Worm (Caenorhabditis elegans) whole organism, late embryonic: ENCODE data around the gene sup-36.

Experiments
- K02D7.2 ChIP-seq: sonication (generic microtip); optimal IDR thresholded peaks from 2 replicates; lab custom pipeline; 2017; ENCODE audit warnings: mild to moderate bottlenecking, missing genetic modification characterization, missing compliant biosample characterization
- K09A11.1 ChIP-seq: sonication (generic microtip); optimal IDR thresholded peaks from 2 replicates; lab custom pipeline; 2017; ENCODE audit warnings: antibody characterized with exemption, mild to moderate bottlenecking, missing genetic modification characterization, missing compliant biosample characterization; ENCODE audit not compliant: insufficient read depth
- ahr-1 ChIP-seq: sonication (generic microtip); optimal IDR thresholded peaks from 2 replicates; lab custom pipeline; 2016; ENCODE audit warnings: missing genetic modification characterization, missing compliant biosample characterization
- ama-1 ChIP-seq: fragments of 150-350 bp; optimal IDR thresholded peaks from 2 replicates; lab custom pipeline; 2014
- ceh-24 ChIP-seq: sonication (generic microtip); optimal IDR thresholded peaks from 2 replicates; lab custom pipeline; 2016; ENCODE audit warnings: mild to moderate bottlenecking, missing genetic modification characterization, missing compliant biosample characterization
- dmd-4 ChIP-seq: sonication (generic microtip); optimal IDR thresholded peaks from 2 replicates; lab custom pipeline; 2016; ENCODE audit warnings: borderline replicate concordance, missing genetic modification characterization, missing compliant biosample characterization
- elt-4 ChIP-seq: sonication (generic microtip); optimal IDR thresholded peaks from 2 replicates; lab custom pipeline; 2016; ENCODE audit warnings: missing genetic modification characterization, missing compliant biosample characterization
- ets-4 ChIP-seq: sonication (generic microtip); optimal IDR thresholded peaks from 2 replicates; lab custom pipeline; 2016; ENCODE audit warnings: missing genetic modification characterization, missing compliant biosample characterization
- nhr-11 ChIP-seq: fragments of 150-350 bp; optimal IDR thresholded peaks from 2 replicates; lab custom pipeline; 2014; ENCODE audit warnings: missing biosample characterization, missing genetic modification characterization
- pat-9 ChIP-seq: fragments of 200-800 bp; sonication (Bioruptor generic); optimal IDR thresholded peaks from 2 replicates; lab custom pipeline; 2018; ENCODE audit warnings: mild to moderate bottlenecking, missing genetic modification characterization, moderate library complexity, missing compliant biosample characterization
- pha-4 ChIP-seq: fragments of 150-350 bp; optimal IDR thresholded peaks from 2 replicates; lab custom pipeline; 2018; ENCODE audit warnings: missing biosample characterization, missing genetic modification reagents, missing genetic modification characterization
- ref-2 ChIP-seq: sonication (generic microtip); optimal IDR thresholded peaks from 2 replicates; lab custom pipeline; 2016; ENCODE audit warnings: missing genetic modification characterization, missing compliant biosample characterization
- ttx-3 ChIP-seq: sonication (generic microtip); optimal IDR thresholded peaks from 2 replicates; lab custom pipeline; 2016; ENCODE audit warnings: missing genetic modification reagents, missing genetic modification characterization, missing compliant biosample characterization
- unc-86 ChIP-seq: sonication (generic microtip); optimal IDR thresholded peaks from 2 replicates; lab custom pipeline; 2016; ENCODE audit warnings: missing genetic modification characterization, missing compliant biosample characterization

DNA sequence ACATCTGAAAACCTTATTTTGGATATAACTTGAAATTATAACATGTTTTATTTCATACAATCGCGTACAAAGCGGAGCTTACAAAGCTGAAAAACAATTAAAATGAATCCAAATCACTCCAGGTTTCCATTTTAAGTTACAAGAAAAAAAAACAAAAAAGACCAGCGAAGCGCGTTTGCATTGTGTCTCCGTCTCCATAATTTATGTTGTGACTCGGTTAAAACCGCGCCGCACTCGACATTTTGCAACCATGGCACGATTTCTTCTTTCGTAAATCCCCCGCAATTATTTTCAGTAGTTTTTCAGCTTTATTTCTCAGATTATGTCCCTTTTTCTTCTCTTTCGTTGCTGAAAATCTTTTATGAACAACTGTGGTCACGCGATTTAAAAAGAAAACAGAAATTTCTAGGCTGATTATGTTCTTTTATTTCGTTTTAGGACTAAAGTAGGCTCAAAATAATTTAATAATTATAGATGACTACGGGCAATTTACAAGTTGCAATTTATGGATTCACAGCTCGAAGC lies 16.0 kb upstream of the sup-36 start, which contains the start of the genes F38A5.2 and dnj-11:
- no peak for TF ChIP-seq K09A11.1 (tag; lab: Kevin White, UChicago)
- TF ChIP-seq pha-4 (tag; lab: Kevin White, UChicago) = no peak
- no peak for TF ChIP-seq pat-9
- TF ChIP-seq nhr-11 (tag; lab: Kevin White, UChicago) = no peak
- TF ChIP-seq unc-86 = no peak
- no peak for TF ChIP-seq ama-1 (lab: Kevin White, UChicago)
- no peak for TF ChIP-seq dmd-4 (tag; lab: Kevin White, UChicago)
- no peak for TF ChIP-seq K02D7.2 (tag; lab: Kevin White, UChicago)
- no peak for TF ChIP-seq ceh-24 (tag; lab: Kevin White, UChicago)
- no peak for TF ChIP-seq ets-4 (tag; lab: Kevin White, UChicago)
- no peak for TF ChIP-seq elt-4 (tag; lab: Kevin White, UChicago)
- no peak for TF ChIP-seq ref-2 (tag; lab: Kevin White, UChicago)
- no peak for TF ChIP-seq ttx-3
- TF ChIP-seq ahr-1 = no peak
